Fruit fly (Drosophila melanogaster): Measurements from ENCODE around the gene Mcm2.
A peak's percentile ranks its signal among the peaks of the same experiment; 100 is the strongest.

Gene Mcm2

dm6 chr3R:8243720-8244119 is 21.1 kb upstream of the Mcm2 start, which contains the start of the genes CG9636, CG18749 and CG33722 (continued):
- peak; percentile 96 for TF ChIP-seq CG16813 (GFP tag; IDR thresholded peaks at IDR 0.05; ENCODE audit: partially characterized antibody)
- peak; percentile 62 for TF ChIP-seq lmd (GFP tag; IDR thresholded peaks at IDR 0.05)
- peak; percentile 59; the same call in 1 of the 2 replicates for TF ChIP-seq klu (GFP tag; IDR thresholded peaks at IDR 0.05)
- TF ChIP-seq CG11723 (GFP tag; optimal IDR thresholded peaks at IDR 0.05), result peak; percentile 55
- 0 out of 3 replicates have a peak, but pooled peaks have one; percentile 36 for TF ChIP-seq gce (GFP tag; IDR thresholded peaks at IDR 0.05)
- no peak for TF ChIP-seq Nf-YA (GFP tag; IDR thresholded peaks at IDR 0.05)
- peak; percentile 16 for TF ChIP-seq HLH54F (GFP tag; optimal IDR thresholded peaks at IDR 0.05)
- TF ChIP-seq peb (GFP tag; IDR thresholded peaks at IDR 0.05), result peak; percentile 42; the same call in 1 of the 2 replicates
- TF ChIP-seq dmrt99B (tag; optimal IDR thresholded peaks at IDR 0.05), result no peak
- TF ChIP-seq CG32532 (GFP tag; IDR thresholded peaks at IDR 0.05), result peak; percentile 77
- peak; percentile 54 for TF ChIP-seq exex (tag; optimal IDR thresholded peaks at IDR 0.05)
- TF ChIP-seq stc (GFP tag; IDR thresholded peaks at IDR 0.05), result 0 out of 2 replicates have a peak, but pooled peaks have one; percentile 46
- peak; percentile 70 for TF ChIP-seq Sox100B (GFP tag; optimal IDR thresholded peaks at IDR 0.05)
- peak; percentile 44 for TF ChIP-seq CG6683 (GFP tag; optimal IDR thresholded peaks at IDR 0.05)
- TF ChIP-seq nerfin-1 (tag; optimal IDR thresholded peaks at IDR 0.05), result peak; percentile 72
- no peak for TF ChIP-seq CG16863 (GFP tag; optimal IDR thresholded peaks at IDR 0.05)
- peak; percentile 41 for TF ChIP-seq scrt (GFP tag; optimal IDR thresholded peaks at IDR 0.05)
- TF ChIP-seq ase (GFP tag; IDR thresholded peaks at IDR 0.05), result no peak
- peak; percentile 27; the same call in 1 of the 2 replicates for TF ChIP-seq Atf6 (GFP tag; IDR thresholded peaks at IDR 0.05)
- TF ChIP-seq bcd (GFP tag; optimal IDR thresholded peaks at IDR 0.05), result peak; percentile 52
- TF ChIP-seq BEAF-32 (GFP tag; optimal IDR thresholded peaks at IDR 0.05), result peak; percentile 94
- no peak for TF ChIP-seq CG10462 (GFP tag; optimal IDR thresholded peaks at IDR 0.05)
- TF ChIP-seq Hr51 (GFP tag; optimal IDR thresholded peaks at IDR 0.05), result peak; percentile 67 to 80
- TF ChIP-seq hb (GFP tag; IDR thresholded peaks at IDR 0.05; ENCODE audit: partially characterized antibody), result peak; percentile 94
- no peak for TF ChIP-seq usp (GFP tag; optimal IDR thresholded peaks at IDR 0.05)
- TF ChIP-seq crol (GFP tag; IDR thresholded peaks at IDR 0.05), result no peak
- no peak for TF ChIP-seq CG12236 (GFP tag; optimal IDR thresholded peaks at IDR 0.05)
- TF ChIP-seq CG4820 (GFP tag; optimal IDR thresholded peaks at IDR 0.05), result peak; percentile 47
- peak; percentile 76 for TF ChIP-seq CG18262 (tag; optimal IDR thresholded peaks at IDR 0.05)
- no peak for TF ChIP-seq CG7786 (GFP tag; optimal IDR thresholded peaks at IDR 0.05)
- TF ChIP-seq CHES-1-like (GFP tag; optimal IDR thresholded peaks at IDR 0.05), result peak; percentile 48
- TF ChIP-seq CkIIα-i1 (GFP tag; IDR thresholded peaks at IDR 0.05), result no peak
- TF ChIP-seq CG7357 (GFP tag; IDR thresholded peaks at IDR 0.05), result peak; percentile 38; the same call in 1 of the 3 replicates
- peak; percentile 94 for TF ChIP-seq knrl (GFP tag; IDR thresholded peaks at IDR 0.05; ENCODE audit: partially characterized antibody)
- TF ChIP-seq Ptx1 (GFP tag; IDR thresholded peaks at IDR 0.05), result peak; percentile 70
- TF ChIP-seq CG34422 (GFP tag; IDR thresholded peaks at IDR 0.05), result no peak; the same call in 1 of the 3 replicates
- TF ChIP-seq CG11085 (GFP tag; IDR thresholded peaks at IDR 0.05), result no peak
- peak; percentile 81 for TF ChIP-seq corto (GFP tag; optimal IDR thresholded peaks at IDR 0.05)
- no peak for TF ChIP-seq cas (GFP tag; IDR thresholded peaks at IDR 0.05)
- TF ChIP-seq lola (GFP tag; optimal IDR thresholded peaks at IDR 0.05), result peak in 1 of 3 experiments; percentile 71
- peak; percentile 96 for TF ChIP-seq onecut (GFP tag; IDR thresholded peaks at IDR 0.05)
- peak; percentile 7 for TF ChIP-seq Vsx1 (GFP tag; optimal IDR thresholded peaks at IDR 0.05)
- TF ChIP-seq ttk (GFP tag; IDR thresholded peaks at IDR 0.05), result peak; percentile 63; the same call in 1 of the 2 replicates
- TF ChIP-seq CG42726 (GFP tag; IDR thresholded peaks at IDR 0.05; ENCODE audit: partially characterized antibody), result 0 out of 2 replicates have a peak, but pooled peaks have one; percentile 28
- TF ChIP-seq run (tag; optimal IDR thresholded peaks at IDR 0.05), result peak; percentile 3
- peak; percentile 98 for TF ChIP-seq Scr (GFP tag; IDR thresholded peaks at IDR 0.05; ENCODE audit: partially characterized antibody)
- TF ChIP-seq Med (GFP tag), result peak; percentile 84
- TF ChIP-seq sens-2 (GFP tag; IDR thresholded peaks at IDR 0.05), result peak; percentile 37; the same call in 1 of the 2 replicates
- TF ChIP-seq H2.0 (GFP tag; IDR thresholded peaks at IDR 0.05), result peak; percentile 25; the same call in 1 of the 2 replicates
- peak; percentile 94 for TF ChIP-seq stwl (tag; optimal IDR thresholded peaks at IDR 0.05)

Measured in whole organism, embryonic.